Fruit fly (Drosophila melanogaster) whole organism, adult: ENCODE measurements around the gene Atat.

ENCODE experiments used
- CG11617 ChIP-seq: fragments of 200-800 bp; sonication (Bioruptor generic); optimal IDR thresholded peaks from 2 replicates; lab custom pipeline; 2017; ENCODE audit warnings: mild to moderate bottlenecking, missing biosample characterization, missing genetic modification reagents, missing genetic modification characterization
- CG12768 ChIP-seq: fragments of 200-800 bp; sonication (Bioruptor generic); optimal IDR thresholded peaks from 2 replicates; lab custom pipeline; 2017; ENCODE audit warnings: missing biosample characterization, missing genetic modification characterization, mild to moderate bottlenecking, moderate library complexity, missing genetic modification reagents
- CG14711 ChIP-seq: fragments of 200-800 bp; sonication (Bioruptor generic); optimal IDR thresholded peaks from 2 replicates; lab custom pipeline; 2018; ENCODE audit warnings: missing biosample characterization, mild to moderate bottlenecking, missing genetic modification characterization, moderate library complexity
- CG1620 ChIP-seq: fragments of 200-800 bp; sonication (Bioruptor generic); optimal IDR thresholded peaks from 2 replicates; lab custom pipeline; 2016; ENCODE audit warnings: missing biosample characterization, missing genetic modification characterization
- CG33017 ChIP-seq: fragments of 200-800 bp; sonication (Bioruptor generic); optimal IDR thresholded peaks from 2 replicates; lab custom pipeline; 2018; ENCODE audit warnings: missing biosample characterization, mild to moderate bottlenecking, missing genetic modification characterization, moderate library complexity
- CG5204 ChIP-seq: fragments of 200-800 bp; sonication (Bioruptor generic); optimal IDR thresholded peaks from 2 replicates; lab custom pipeline; 2016; ENCODE audit warnings: missing biosample characterization, missing genetic modification characterization
- CG7045 ChIP-seq: fragments of 200-800 bp; sonication (Bioruptor generic); optimal IDR thresholded peaks from 2 replicates; lab custom pipeline; 2017; ENCODE audit warnings: missing biosample characterization, mild to moderate bottlenecking, missing genetic modification characterization
- CG7101 ChIP-seq: fragments of 200-800 bp; sonication (Bioruptor generic); optimal IDR thresholded peaks from 2 replicates; lab custom pipeline; 2018; ENCODE audit warnings: missing biosample characterization, mild to moderate bottlenecking, missing genetic modification characterization, moderate library complexity
- Clk ChIP-seq: fragments of 200-800 bp; sonication (Bioruptor generic); optimal IDR thresholded peaks from 2 replicates; lab custom pipeline; 2017; ENCODE audit warnings: missing biosample characterization, missing genetic modification characterization
- Crg-1 ChIP-seq: fragments of 200-800 bp; sonication (Bioruptor generic); optimal IDR thresholded peaks from 2 replicates; lab custom pipeline; 2016; ENCODE audit warnings: missing biosample characterization, missing genetic modification characterization
- Hr96 ChIP-seq: fragments of 200-800 bp; sonication (Bioruptor generic); optimal IDR thresholded peaks from 2 replicates; lab custom pipeline; 2016; ENCODE audit warnings: missing biosample characterization, missing genetic modification characterization
- Mnt ChIP-seq: fragments of 200-800 bp; sonication (Bioruptor generic); optimal IDR thresholded peaks from 2 replicates; lab custom pipeline; 2016; ENCODE audit warnings: missing biosample characterization, mild to moderate bottlenecking, missing genetic modification characterization
- bab1 ChIP-seq: fragments of 200-800 bp; sonication (Bioruptor generic); optimal IDR thresholded peaks from 3 replicates; lab custom pipeline; 2019; ENCODE audit warnings: missing biosample characterization, mild to moderate bottlenecking, missing genetic modification characterization, moderate library complexity
- cic ChIP-seq: fragments of 200-800 bp; sonication (Bioruptor generic); optimal IDR thresholded peaks from 2 replicates; lab custom pipeline; 2017; ENCODE audit warnings: missing biosample characterization, mild to moderate bottlenecking, missing genetic modification characterization, moderate library complexity
- cnc ChIP-seq, 2 experiments: fragments of >200 bp; optimal IDR thresholded peaks; 2 replicates each; lab custom pipeline; 2017
- kay ChIP-seq: fragments of 200-800 bp; sonication (Bioruptor generic); peaks from one replicate; lab custom pipeline; 2016; ENCODE audit warnings: missing biosample characterization, missing genetic modification characterization, borderline replicate concordance
- ovo ChIP-seq: fragments of 200-800 bp; sonication (Bioruptor generic); optimal IDR thresholded peaks from 2 replicates; lab custom pipeline; 2016; ENCODE audit warnings: missing biosample characterization, missing genetic modification characterization
- pad ChIP-seq: fragments of 200-800 bp; sonication (Bioruptor generic); optimal IDR thresholded peaks from 3 replicates; lab custom pipeline; 2017; ENCODE audit warnings: missing biosample characterization, missing genetic modification characterization, mild to moderate bottlenecking, moderate library complexity, missing genetic modification reagents
- tj ChIP-seq: fragments of 200-800 bp; sonication (Bioruptor generic); optimal IDR thresholded peaks from 3 replicates; lab custom pipeline; 2017; ENCODE audit warnings: missing biosample characterization, mild to moderate bottlenecking, missing genetic modification characterization, moderate library complexity
- toe ChIP-seq: fragments of 200-800 bp; sonication (Bioruptor generic); optimal IDR thresholded peaks from 2 replicates; lab custom pipeline; 2016; ENCODE audit warnings: missing biosample characterization, missing genetic modification characterization

Atat gene

dm6 chr3L:9417288-9417687, 9.3 kb downstream of the Atat start, which contains the start of gene CG3982:
CG3982 (minus strand) TSS chr3L:9417388.
- TF ChIP-seq CG14711: no peak

- TF ChIP-seq CG14711: peak; percentile 85
- TF ChIP-seq tj (GFP tag; lab: Kevin White, UChicago): peak; percentile 72
- peak; percentile 90 for TF ChIP-seq CG11617 (GFP tag; lab: Kevin White, UChicago)
- peak; percentile 74 for TF ChIP-seq ovo (GFP tag; lab: Kevin White, UChicago)
- peak; percentile 78 for TF ChIP-seq CG12768 (GFP tag; lab: Kevin White, UChicago)
- TF ChIP-seq pad (GFP tag; lab: Kevin White, UChicago): peak; percentile 61
- TF ChIP-seq Hr96 (GFP tag; lab: Kevin White, UChicago): no peak
- TF ChIP-seq cnc (optimal IDR thresholded peaks at IDR 0.05; lab: Kevin White, UChicago): no peak
- peak; percentile 77 for TF ChIP-seq Crg-1 (GFP tag; lab: Kevin White, UChicago)
- peak; percentile 84 for TF ChIP-seq CG33017
- peak; percentile 91 for TF ChIP-seq toe
- TF ChIP-seq bab1 (GFP tag; lab: Kevin White, UChicago): peak; percentile 80
- peak; percentile 66 for TF ChIP-seq cic
- TF ChIP-seq CG1620 (GFP tag; lab: Kevin White, UChicago): peak; percentile 84
- peak; percentile 87 for TF ChIP-seq kay (GFP tag; lab: Kevin White, UChicago)
- peak; percentile 62 for TF ChIP-seq Clk
- peak; percentile 89 for TF ChIP-seq Mnt (GFP tag; lab: Kevin White, UChicago)
- TF ChIP-seq CG7045 (GFP tag; lab: Kevin White, UChicago): peak; percentile 83
- peak; percentile 88 for TF ChIP-seq CG7101
- TF ChIP-seq CG5204 (GFP tag; lab: Kevin White, UChicago): no peak
Observed at dm6 chr3L:9410754-9411423, 15.7 kb downstream of the Atat start, which contains the start of the genes CG4022 and Cpsf5. CG4022 (minus strand) TSS chr3L:9410832. Cpsf5 (plus strand) TSS chr3L:9411038.

dm6 chr3L:9410030-9410589, 16.4 kb downstream of the Atat start:
- TF ChIP-seq Clk (no peak), tj (GFP tag; lab: Kevin White, UChicago) (no peak), CG12768 (GFP tag; lab: Kevin White, UChicago) (no peak), CG1620 (GFP tag; lab: Kevin White, UChicago) (no peak), kay (GFP tag; lab: Kevin White, UChicago) (no peak), Mnt (GFP tag; lab: Kevin White, UChicago) (no peak), Hr96 (GFP tag; lab: Kevin White, UChicago) (no peak), toe (no peak), CG14711 (no peak), cnc (optimal IDR thresholded peaks at IDR 0.05; lab: Kevin White, UChicago) (no peak), Crg-1 (GFP tag; lab: Kevin White, UChicago) (no peak), CG7101 (no peak), ovo (GFP tag; lab: Kevin White, UChicago) (no peak), CG5204 (GFP tag; lab: Kevin White, UChicago) (no peak), CG33017 (no peak)

dm6 chr3L:9404497-9404896, 22.1 kb downstream of the Atat start, which contains the start of gene Cpr67B:
Cpr67B (plus strand) TSS chr3L:9404797.
- TF ChIP-seq kay (GFP tag; lab: Kevin White, UChicago) (no peak), cnc (optimal IDR thresholded peaks at IDR 0.05; lab: Kevin White, UChicago) (no peak), Hr96 (GFP tag; lab: Kevin White, UChicago) (no peak), cic (no peak), bab1 (GFP tag; lab: Kevin White, UChicago) (no peak), CG7101 (no peak), CG5204 (GFP tag; lab: Kevin White, UChicago) (no peak), CG14711 (no peak), CG1620 (GFP tag; lab: Kevin White, UChicago) (no peak), tj (GFP tag; lab: Kevin White, UChicago) (no peak), CG12768 (GFP tag; lab: Kevin White, UChicago) (no peak), CG7045 (GFP tag; lab: Kevin White, UChicago) (no peak), ovo (GFP tag; lab: Kevin White, UChicago) (no peak), toe (no peak), Mnt (GFP tag; lab: Kevin White, UChicago) (no peak), Crg-1 (GFP tag; lab: Kevin White, UChicago) (no peak)

dm6 chr3L:9402157-9402890, 24.2 kb downstream of the Atat start, which contains the start of gene eIF4E1:
eIF4E1 (minus strand) TSS chr3L:9402460.
- TF ChIP-seq CG12768 (GFP tag; lab: Kevin White, UChicago): no peak
- TF ChIP-seq CG33017: no peak
- TF ChIP-seq CG14711: peak; percentile 87
- peak; percentile 38 for TF ChIP-seq tj (GFP tag; lab: Kevin White, UChicago)
- peak; percentile 38 for TF ChIP-seq kay (GFP tag; lab: Kevin White, UChicago)
- peak; percentile 78 for TF ChIP-seq Mnt (GFP tag; lab: Kevin White, UChicago)
- TF ChIP-seq bab1 (GFP tag; lab: Kevin White, UChicago): peak; percentile 9
